Worm (Caenorhabditis elegans) whole organism, L1 larva: ENCODE results near the gene mam-5.

Experiments used
- efl-1 ChIP-seq, 4 experiments: fragments of 150-350 bp; optimal IDR thresholded peaks in 3 of 4; peaks in 1 of 4; 1 replicate in 1 of 4; 2 replicates in 3 of 4; lab custom pipeline; 2014; ENCODE audit warnings: missing biosample characterization in 2 of 4, missing genetic modification characterization in 2 of 4, missing genetic modification reagents in 2 of 4
- elt-3 ChIP-seq, 6 experiments: fragments of 150-350 bp in 1 of 6; sonication (generic microtip); optimal IDR thresholded peaks; 2 replicates each; lab custom pipeline; 2017 to 2018; ENCODE audit warnings: missing biosample characterization in 6 of 6, missing genetic modification characterization in 6 of 6, inconsistent platforms in 1 of 6
- irx-1 ChIP-seq: sonication (generic microtip); optimal IDR thresholded peaks from 2 replicates; lab custom pipeline; 2016; ENCODE audit warnings: missing genetic modification characterization, missing compliant biosample characterization
- nhr-77 ChIP-seq: fragments of 150-350 bp; optimal IDR thresholded peaks from 2 replicates; lab custom pipeline; 2014; ENCODE audit warnings: missing biosample characterization, missing genetic modification characterization
- unc-62 ChIP-seq: fragments of 150-350 bp; optimal IDR thresholded peaks from 2 replicates; lab custom pipeline; 2014; ENCODE audit warnings: missing biosample characterization, missing genetic modification reagents, missing genetic modification characterization

- TF ChIP-seq elt-3 (tag; optimal IDR thresholded peaks at IDR 0.05; lab: Kevin White, UChicago) (no peak), nhr-77 (tag; lab: Kevin White, UChicago) (no peak), irx-1 (tag; lab: Kevin White, UChicago) (no peak), unc-62 (GFP tag; lab: Kevin White, UChicago) (no peak), efl-1 (optimal IDR thresholded peaks at IDR 0.05; lab: Kevin White, UChicago) (no peak), efl-1 (GFP tag; optimal IDR thresholded peaks at IDR 0.05 in 1 of 2; lab: Kevin White, UChicago) (no peak)
Observed at ce11 chrV:9906115-9906514, 46.4 kb upstream of the mam-5 start, which contains the start of gene fipr-11.
